Fruit fly (Drosophila melanogaster): ENCODE measurements around the gene CG5746.

CG5746 gene

DNA sequence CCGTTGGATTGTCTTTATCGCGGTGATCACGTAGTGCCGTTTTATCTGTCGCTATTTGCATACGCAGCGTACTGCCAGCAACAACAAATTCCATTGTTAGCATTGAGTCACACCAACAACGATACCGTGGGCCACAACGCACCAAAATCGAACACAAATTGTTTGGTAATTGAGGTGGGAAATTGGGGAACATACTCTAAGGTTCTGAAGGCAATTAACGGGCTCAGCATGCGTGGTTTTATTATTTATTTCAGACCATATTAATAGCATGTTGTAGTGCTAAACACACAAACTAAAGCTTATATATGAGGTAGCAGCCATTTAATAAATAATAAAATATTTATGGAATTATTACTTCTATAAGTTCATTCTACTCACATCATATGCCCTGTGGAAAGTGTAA lies 50.1 kb downstream of the CG5746 start (continued):
- TF ChIP-seq Blimp-1 (GFP tag; optimal IDR thresholded peaks at IDR 0.05) (peak; percentile 24), ttk (GFP tag; IDR thresholded peaks at IDR 0.05) (no peak), E2f1 (GFP tag; IDR thresholded peaks at IDR 0.05) (0 out of 2 replicates have a peak, but pooled peaks have one; percentile 16), nerfin-2 (GFP tag; IDR thresholded peaks at IDR 0.05; ENCODE audit: partially characterized antibody) (no peak), CG1233 (GFP tag; optimal IDR thresholded peaks at IDR 0.05) (no peak), CG17568 (GFP tag; optimal IDR thresholded peaks at IDR 0.05) (no peak), HLH4C (GFP tag; IDR thresholded peaks at IDR 0.05; ENCODE audit: partially characterized antibody) (no peak), Antp (GFP tag; optimal IDR thresholded peaks at IDR 0.05) (no peak), CG32532 (GFP tag; IDR thresholded peaks at IDR 0.05) (no peak), al (GFP tag; IDR thresholded peaks at IDR 0.05) (no peak), TFAM (GFP tag; optimal IDR thresholded peaks at IDR 0.05) (no peak), maf-S (GFP tag; optimal IDR thresholded peaks at IDR 0.05) (no peak), CG14014 (GFP tag; IDR thresholded peaks at IDR 0.05) (no peak), lola (GFP tag; optimal IDR thresholded peaks at IDR 0.05) (peak in 1 of 3 experiments; percentile 25), run (tag; optimal IDR thresholded peaks at IDR 0.05) (no peak), Gsc (GFP tag; IDR thresholded peaks at IDR 0.05) (no peak), Xrp1 (GFP tag; IDR thresholded peaks at IDR 0.05) (peak; percentile 17; the same call in 1 of the 2 replicates), Hr3 (GFP tag; optimal IDR thresholded peaks at IDR 0.05) (peak; percentile 28), Scr (GFP tag; IDR thresholded peaks at IDR 0.05; ENCODE audit: partially characterized antibody) (no peak), CG12155 (GFP tag; optimal IDR thresholded peaks at IDR 0.05) (no peak), Dref (GFP tag; IDR thresholded peaks at IDR 0.05) (no peak), nerfin-1 (tag; optimal IDR thresholded peaks at IDR 0.05) (peak; percentile 5), B-H1 (GFP tag; IDR thresholded peaks at IDR 0.05) (no peak), Side (GFP tag; optimal IDR thresholded peaks at IDR 0.05) (no peak), Nf-YA (GFP tag; IDR thresholded peaks at IDR 0.05) (peak; percentile 33; the same call in 1 of the 2 replicates), PHDP (tag; optimal IDR thresholded peaks at IDR 0.05) (no peak), CkIIα-i1 (GFP tag; IDR thresholded peaks at IDR 0.05) (no peak), ab (GFP tag; optimal IDR thresholded peaks at IDR 0.05) (no peak), CG15269 (tag; optimal IDR thresholded peaks at IDR 0.05) (peak; percentile 36), Fer3 (tag; optimal IDR thresholded peaks at IDR 0.05) (no peak), kni (GFP tag; optimal IDR thresholded peaks at IDR 0.05) (no peak), CG17359 (tag; optimal IDR thresholded peaks at IDR 0.05) (peak; percentile 31), Mrtf (GFP tag; IDR thresholded peaks at IDR 0.05) (no peak), btn (GFP tag; optimal IDR thresholded peaks at IDR 0.05) (no peak), gcm2 (GFP tag; optimal IDR thresholded peaks at IDR 0.05) (peak; percentile 22), mld (GFP tag; IDR thresholded peaks at IDR 0.05; ENCODE audit: partially characterized antibody) (no peak), gt (GFP tag; IDR thresholded peaks at IDR 0.05) (no peak), CG17186 (GFP tag; optimal IDR thresholded peaks at IDR 0.05) (no peak), CG13296 (GFP tag; optimal IDR thresholded peaks at IDR 0.05) (no peak), CG34376 (GFP tag; optimal IDR thresholded peaks at IDR 0.05) (no peak), CG12104 (GFP tag; optimal IDR thresholded peaks at IDR 0.05) (no peak), HmgD (GFP tag; optimal IDR thresholded peaks at IDR 0.05) (no peak), crol (GFP tag; IDR thresholded peaks at IDR 0.05) (no peak), corto (GFP tag; optimal IDR thresholded peaks at IDR 0.05) (no peak), HLH54F (GFP tag; optimal IDR thresholded peaks at IDR 0.05) (no peak), CG2712 (tag; optimal IDR thresholded peaks at IDR 0.05) (peak; percentile 54), cad (GFP tag; optimal IDR thresholded peaks at IDR 0.05) (no peak), CG3281 (GFP tag; optimal IDR thresholded peaks at IDR 0.05) (no peak), Opbp (GFP tag; IDR thresholded peaks at IDR 0.05; ENCODE audit: partially characterized antibody) (no peak), D19A (tag; optimal IDR thresholded peaks at IDR 0.05) (peak; percentile 62), CG8388 (GFP tag; optimal IDR thresholded peaks at IDR 0.05) (peak; percentile 42)
